Worm (Caenorhabditis elegans): ENCODE data around the gene T27F7.12.
A peak's percentile ranks its signal among the peaks of the same experiment; 100 is the strongest.

T27F7.12 gene

DNA sequence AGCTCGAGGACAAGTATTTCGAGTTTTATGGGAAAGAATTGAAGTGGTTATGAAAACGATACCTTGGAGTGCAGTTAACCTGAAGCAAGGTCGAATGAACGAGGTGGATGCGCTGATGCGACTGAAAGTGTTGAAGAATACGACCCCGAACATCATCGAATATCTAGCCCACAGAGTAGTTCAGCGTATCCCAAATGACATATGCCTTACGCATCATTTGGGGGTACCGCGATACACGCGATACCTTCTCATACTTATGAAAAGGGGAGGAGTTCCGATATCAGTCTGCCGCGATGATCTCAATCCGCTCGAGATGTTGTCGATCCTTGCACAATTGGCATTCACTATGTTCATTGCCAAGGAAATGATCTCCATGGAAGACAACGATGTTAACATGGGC is at the start of gene T27F7.12:
Gene T27F7.12, plus strand, starts transcription at position 301 of the 400 bp plus-strand sequence.
- TF ChIP-seq W03F9.2 (tag; optimal IDR thresholded peaks at IDR 0.05), result no peak
- TF ChIP-seq him-1 (tag; optimal IDR thresholded peaks at IDR 0.05), result no peak
- TF ChIP-seq dao-5 (tag; optimal IDR thresholded peaks at IDR 0.05), result no peak

DNA sequence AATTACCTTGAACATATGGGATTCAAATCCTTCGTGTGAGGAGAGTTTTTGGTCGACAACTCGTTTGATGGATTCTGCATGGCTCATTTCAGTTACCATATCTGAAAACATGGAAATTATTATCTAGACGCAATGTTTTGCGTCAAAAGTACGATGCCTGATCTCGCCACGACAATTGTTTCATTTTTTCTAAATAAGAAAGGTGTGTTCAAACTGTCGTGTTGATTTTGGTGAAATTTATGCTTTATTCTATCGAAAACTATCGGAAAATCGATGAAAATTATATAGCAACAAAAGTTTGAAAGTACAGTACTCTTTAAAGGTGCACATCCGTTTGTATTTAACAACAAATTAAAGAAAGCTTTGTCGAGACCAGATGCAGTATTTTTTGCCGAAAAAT is 48.9 kb upstream of the T27F7.12 start, which contains the start of gene cblc-1:
Gene cblc-1, minus strand, starts transcription at position 101 of the 400 bp plus-strand sequence.
- TF ChIP-seq W03F9.2 (tag; optimal IDR thresholded peaks at IDR 0.05) (no peak), him-1 (tag; optimal IDR thresholded peaks at IDR 0.05) (no peak), dao-5 (tag; optimal IDR thresholded peaks at IDR 0.05) (no peak)

DNA sequence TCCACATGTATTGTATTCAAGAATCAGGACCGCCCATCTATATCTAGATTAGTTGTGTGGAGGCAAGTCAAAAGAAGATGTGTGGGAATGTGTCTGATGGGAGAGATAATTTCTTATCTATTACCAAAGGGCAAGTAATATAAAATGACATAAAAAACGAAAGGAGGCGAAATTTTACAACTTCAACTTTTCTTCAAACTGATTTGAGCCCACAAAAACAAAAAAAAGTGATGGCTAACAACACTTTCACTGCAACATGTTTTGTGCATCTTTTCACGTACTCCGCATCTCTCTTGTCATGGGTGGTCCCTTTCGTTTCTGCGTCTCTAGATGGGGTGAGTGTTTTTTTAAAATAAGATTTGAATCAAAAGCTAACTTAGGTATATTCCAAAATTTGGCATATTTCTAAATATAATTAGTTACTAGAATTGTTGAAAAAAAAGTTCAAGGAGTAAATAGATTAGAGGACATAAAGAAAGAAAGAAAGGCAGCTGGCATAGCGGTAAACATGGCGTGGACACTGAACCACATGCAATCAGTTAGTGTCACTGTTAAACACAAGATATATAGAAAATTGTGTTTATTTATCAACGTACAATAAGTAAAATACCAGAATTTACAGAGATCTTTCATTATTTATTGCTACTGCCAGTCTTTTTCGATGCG is 48.2 kb upstream of the T27F7.12 start, which contains the start of gene ZK546.19:
Gene ZK546.19, plus strand, starts transcription at position 186 of the 666 bp plus-strand sequence.
- no peak for TF ChIP-seq W03F9.2 (tag; optimal IDR thresholded peaks at IDR 0.05)
- TF ChIP-seq him-1 (tag; optimal IDR thresholded peaks at IDR 0.05), result no peak
- no peak for TF ChIP-seq dao-5 (tag; optimal IDR thresholded peaks at IDR 0.05)

DNA sequence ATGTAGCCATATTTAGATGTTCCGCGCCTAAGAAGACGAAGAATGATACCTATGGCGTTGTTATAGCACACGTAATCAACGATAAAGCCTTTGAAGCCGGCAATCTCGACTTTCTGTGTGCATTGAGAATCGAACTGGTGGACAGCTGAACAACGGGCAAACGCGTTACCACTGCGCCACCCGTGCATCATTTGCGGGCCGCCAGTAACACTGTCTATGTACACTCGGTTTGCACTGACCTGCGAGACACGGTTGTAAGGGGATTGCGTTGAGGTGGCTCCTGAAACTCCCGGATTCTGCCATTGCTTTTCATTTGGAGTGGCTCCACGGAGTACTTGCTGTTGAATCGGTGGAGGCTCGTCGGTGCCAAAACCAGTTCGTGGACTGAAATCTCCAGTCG is 47.5 kb upstream of the T27F7.12 start:
- peak; percentile 44 for TF ChIP-seq dao-5 (tag; optimal IDR thresholded peaks at IDR 0.05)
- TF ChIP-seq him-1 (tag; optimal IDR thresholded peaks at IDR 0.05), result no peak
- TF ChIP-seq W03F9.2 (tag; optimal IDR thresholded peaks at IDR 0.05), result no peak

DNA sequence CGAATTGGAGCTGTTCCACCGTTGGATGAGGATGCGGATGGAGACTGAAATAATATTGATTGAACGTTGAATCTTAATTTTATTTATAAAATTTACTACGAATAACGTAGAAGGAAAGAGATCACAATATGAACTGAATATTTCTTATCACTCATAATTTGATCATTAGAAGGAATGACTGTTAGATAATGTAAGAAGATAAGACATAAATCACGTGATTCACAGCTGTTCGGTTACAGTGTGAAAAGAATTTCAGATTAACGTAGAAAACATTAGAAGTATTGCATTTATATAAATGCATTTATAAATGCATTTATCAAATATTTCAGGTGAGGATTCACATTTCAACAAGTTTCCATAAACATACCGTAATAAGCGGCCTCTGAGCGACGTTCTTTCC is 47.1 kb upstream of the T27F7.12 start:
- TF ChIP-seq him-1 (tag; optimal IDR thresholded peaks at IDR 0.05) (no peak), dao-5 (tag; optimal IDR thresholded peaks at IDR 0.05) (no peak), W03F9.2 (tag; optimal IDR thresholded peaks at IDR 0.05) (no peak)

DNA sequence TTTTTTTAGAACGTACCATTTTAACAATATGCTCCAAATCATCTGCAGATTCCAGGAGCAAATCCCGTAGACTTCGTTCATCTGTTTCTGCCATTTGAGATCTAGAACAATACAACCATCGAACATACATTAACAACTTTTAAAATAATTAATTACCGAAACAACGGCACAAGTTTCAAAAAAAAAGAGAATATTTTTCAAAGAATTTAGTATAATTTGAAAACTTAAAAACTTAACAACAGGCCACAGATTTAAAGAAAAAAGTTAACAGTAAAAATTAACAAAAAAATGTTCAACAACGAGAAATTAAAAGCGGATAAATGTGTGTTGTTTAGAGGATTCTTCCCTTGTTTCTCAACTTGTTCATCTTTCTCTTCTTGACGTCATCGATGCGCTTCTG is 46.1 kb upstream of the T27F7.12 start, which contains the start of gene mdt-4:
Gene mdt-4, minus strand, starts transcription at position 101 of the 400 bp plus-strand sequence.
- no peak for TF ChIP-seq W03F9.2 (tag; optimal IDR thresholded peaks at IDR 0.05)

DNA sequence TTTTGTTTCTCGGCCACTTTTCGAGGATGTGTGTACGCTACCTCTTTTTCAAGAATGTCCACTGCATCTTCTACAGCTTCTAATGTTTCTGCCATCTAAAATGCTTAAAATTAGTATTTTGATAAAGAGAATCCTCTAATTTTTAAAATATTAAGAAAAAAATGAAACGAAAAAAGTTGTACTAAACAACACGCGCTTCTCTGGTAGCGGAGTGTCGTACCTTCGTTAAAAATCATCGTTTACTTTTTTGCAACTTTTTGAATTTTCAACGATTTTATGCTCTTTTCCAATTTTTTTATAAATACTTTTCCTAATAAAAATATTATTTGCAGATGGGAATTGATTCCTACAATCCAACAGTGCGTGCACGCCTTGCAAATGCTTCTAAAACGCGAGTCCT is 44.2 kb upstream of the T27F7.12 start, which contains the start of the genes gldi-11 and ZK546.2:
Gene gldi-11, minus strand, starts transcription at position 95 of the 400 bp plus-strand sequence.
Gene ZK546.2, plus strand, starts transcription at position 333 of the 400 bp plus-strand sequence.
- TF ChIP-seq dao-5 (tag; optimal IDR thresholded peaks at IDR 0.05) (no peak), W03F9.2 (tag; optimal IDR thresholded peaks at IDR 0.05) (no peak), him-1 (tag; optimal IDR thresholded peaks at IDR 0.05) (no peak)

DNA sequence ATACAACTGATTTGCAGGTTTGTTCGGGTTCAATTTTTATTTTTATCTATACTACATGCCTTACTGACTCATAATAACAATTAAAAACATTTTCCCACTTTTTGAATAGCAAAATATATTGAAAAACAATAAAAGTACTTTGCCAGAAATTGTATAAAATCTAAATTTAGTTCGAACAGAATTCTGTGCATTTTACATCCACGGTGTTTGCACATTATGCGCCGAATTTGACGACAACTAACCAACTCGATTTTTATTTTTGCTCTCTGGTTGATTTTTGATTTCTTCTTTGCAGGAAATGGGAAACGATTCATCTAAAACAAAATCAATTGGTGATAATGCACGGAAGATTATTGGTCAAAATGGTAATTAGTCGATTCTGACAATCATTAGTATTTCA is 43.1 kb upstream of the T27F7.12 start:
- TF ChIP-seq W03F9.2 (tag; optimal IDR thresholded peaks at IDR 0.05) (no peak), him-1 (tag; optimal IDR thresholded peaks at IDR 0.05) (no peak), dao-5 (tag; optimal IDR thresholded peaks at IDR 0.05) (no peak)

DNA sequence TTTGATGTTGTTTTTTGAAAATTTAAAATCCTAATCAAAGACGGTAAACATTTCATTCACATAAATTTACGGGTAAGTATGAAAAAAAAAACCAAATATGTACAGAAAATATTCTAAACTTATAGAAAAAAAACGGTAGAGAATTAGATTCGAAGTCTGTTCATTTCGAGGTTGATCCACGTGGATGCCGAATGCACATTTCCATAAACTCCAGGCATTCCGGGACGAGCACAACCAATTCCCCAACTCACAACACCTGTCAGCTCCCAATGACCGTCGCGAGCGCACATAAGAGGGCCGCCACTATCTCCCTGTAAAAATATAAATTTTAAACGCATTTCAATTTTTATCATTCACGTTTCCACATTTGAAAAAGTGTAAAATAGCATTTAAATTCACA is 41.8 kb upstream of the T27F7.12 start:
- TF ChIP-seq dao-5 (tag; optimal IDR thresholded peaks at IDR 0.05), result no peak
- no peak for TF ChIP-seq him-1 (tag; optimal IDR thresholded peaks at IDR 0.05)
- no peak for TF ChIP-seq W03F9.2 (tag; optimal IDR thresholded peaks at IDR 0.05)

DNA sequence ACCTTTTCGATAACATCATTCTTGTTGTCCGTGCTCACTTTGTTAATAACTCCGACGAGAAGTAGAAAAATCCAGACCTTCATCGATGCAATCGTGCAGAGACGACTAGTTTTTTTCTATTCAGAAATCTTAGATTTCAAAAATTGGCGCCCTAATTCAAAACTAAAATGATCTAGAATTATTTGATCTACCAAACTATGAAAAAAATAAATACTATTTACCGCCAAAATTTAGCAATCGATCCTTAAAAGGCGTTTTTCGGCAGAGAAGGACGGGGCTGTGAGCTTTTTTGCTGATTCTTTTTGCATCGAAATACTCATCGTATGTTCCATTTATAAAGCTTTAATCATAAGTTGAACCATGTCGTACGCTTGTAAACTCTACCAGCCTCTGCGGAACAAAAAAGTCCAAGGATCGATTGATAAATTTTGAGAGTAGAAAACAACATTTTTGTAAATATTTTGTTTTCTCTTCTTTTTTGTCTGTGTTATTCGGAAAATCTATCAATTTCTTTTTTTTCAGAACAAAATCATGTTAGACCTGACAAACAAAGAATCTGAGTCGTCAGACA is 40.4 kb upstream of the T27F7.12 start, which contains the start of the genes try-1 and zyg-12:
Gene try-1, minus strand, starts transcription at position 148 of the 571 bp plus-strand sequence.
Gene zyg-12, plus strand, starts transcription at position 521 of the 571 bp plus-strand sequence.
- TF ChIP-seq him-1 (tag; optimal IDR thresholded peaks at IDR 0.05) (no peak), dao-5 (tag; optimal IDR thresholded peaks at IDR 0.05) (no peak), W03F9.2 (tag; optimal IDR thresholded peaks at IDR 0.05) (no peak)

DNA sequence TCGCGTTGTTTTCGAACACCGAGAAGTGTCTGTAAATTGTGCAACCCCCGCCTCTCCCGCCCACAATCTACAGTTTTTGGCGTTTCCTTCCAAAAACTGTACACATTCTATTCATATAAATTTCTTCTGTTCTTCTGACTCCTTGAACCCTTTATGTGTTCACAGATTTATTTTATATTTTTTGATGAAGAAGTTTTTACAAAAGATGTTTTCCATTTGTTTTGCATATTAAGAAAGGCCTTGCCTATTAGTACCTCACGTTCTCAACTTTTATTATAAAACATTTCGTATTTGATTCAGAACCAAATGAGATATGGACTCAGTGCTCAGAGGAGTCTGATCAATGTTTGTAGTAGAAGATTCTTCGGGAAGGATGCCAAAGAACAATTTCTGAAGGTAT is 36.6 kb upstream of the T27F7.12 start, which contains the start of gene ndx-3:
Gene ndx-3, plus strand, starts transcription at position 301 of the 400 bp plus-strand sequence.
- TF ChIP-seq dao-5 (tag; optimal IDR thresholded peaks at IDR 0.05) (no peak), him-1 (tag; optimal IDR thresholded peaks at IDR 0.05) (no peak), W03F9.2 (tag; optimal IDR thresholded peaks at IDR 0.05) (no peak)

DNA sequence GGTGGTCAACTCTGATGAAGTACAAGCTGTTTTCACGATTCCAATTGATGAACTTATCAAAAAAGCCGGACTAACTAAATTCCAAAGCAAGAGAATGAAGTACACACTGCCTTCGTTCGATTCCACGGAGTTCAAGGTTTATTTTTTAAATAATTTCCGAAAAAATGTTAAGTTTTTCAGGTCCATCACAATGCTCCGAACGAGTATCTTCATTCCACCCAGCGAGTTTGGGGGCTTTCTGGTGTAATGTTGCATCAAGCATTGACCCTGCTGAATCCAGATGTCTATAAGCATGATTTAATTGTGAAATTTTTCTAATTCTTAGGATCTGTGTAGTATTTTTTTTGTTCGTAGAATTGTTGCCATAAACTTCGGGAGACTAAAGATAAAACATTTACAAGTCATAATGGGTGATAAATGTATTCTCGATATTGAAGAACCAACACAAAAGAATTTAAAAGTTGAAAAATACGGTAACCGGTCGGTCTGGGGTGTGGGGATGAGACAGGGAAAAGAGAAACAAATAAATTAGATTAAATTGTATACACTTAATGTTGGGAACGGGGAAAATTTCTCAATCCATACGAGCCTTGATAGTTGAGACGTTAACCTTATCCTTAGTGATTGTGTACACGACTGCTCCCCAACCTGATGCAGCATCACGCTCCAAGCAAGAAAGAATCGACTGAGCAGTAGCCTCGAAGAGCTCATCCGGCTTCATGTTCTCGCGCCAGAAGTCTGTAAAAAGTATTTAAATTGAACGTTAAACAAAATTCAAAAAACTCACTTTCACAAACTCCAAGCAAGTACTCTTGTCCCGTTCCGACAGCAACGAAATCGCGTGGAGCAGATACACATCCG is 35.6 kb upstream of the T27F7.12 start:
- TF ChIP-seq W03F9.2 (tag; optimal IDR thresholded peaks at IDR 0.05), result no peak
- no peak for TF ChIP-seq him-1 (tag; optimal IDR thresholded peaks at IDR 0.05)
- no peak for TF ChIP-seq dao-5 (tag; optimal IDR thresholded peaks at IDR 0.05)

DNA sequence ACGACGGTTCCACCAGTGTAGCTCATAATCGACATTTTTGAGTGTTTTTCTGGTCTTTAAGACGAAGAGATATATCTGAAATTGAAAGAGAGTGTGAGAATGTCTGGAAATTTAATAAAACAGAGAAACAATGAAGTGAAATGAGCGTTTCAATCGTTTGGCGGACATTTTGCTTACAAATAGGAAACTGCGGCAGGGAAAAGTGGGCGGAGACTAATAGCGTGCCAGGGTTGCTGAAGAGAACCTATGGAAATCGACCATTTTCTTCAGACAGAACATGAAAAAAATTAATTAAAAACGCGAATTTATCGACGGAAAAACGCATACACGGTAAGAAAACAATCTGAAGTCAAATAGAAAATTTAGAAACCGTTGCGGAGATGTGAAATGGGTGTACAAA is 34.5 kb upstream of the T27F7.12 start, which contains the start of gene pbs-3:
Gene pbs-3, minus strand, starts transcription at position 75 of the 400 bp plus-strand sequence.
- TF ChIP-seq him-1 (tag; optimal IDR thresholded peaks at IDR 0.05) (no peak), dao-5 (tag; optimal IDR thresholded peaks at IDR 0.05) (no peak), W03F9.2 (tag; optimal IDR thresholded peaks at IDR 0.05) (peak; percentile 38)

Data from whole organism, L4/young adult.